Worm (Caenorhabditis elegans) whole organism, late embryonic: ENCODE results near the gene F55A11.6.

Experiments
- C08G9.2 ChIP-seq: sonication (generic microtip); optimal IDR thresholded peaks from 2 replicates; lab custom pipeline; 2016; ENCODE audit warnings: mild to moderate bottlenecking, missing genetic modification characterization, moderate library complexity, missing compliant biosample characterization
- ceh-14 ChIP-seq: sonication (generic microtip); optimal IDR thresholded peaks from 2 replicates; lab custom pipeline; 2016; ENCODE audit warnings: missing genotype, missing genetic modification characterization, missing compliant biosample characterization
- mec-3 ChIP-seq: sonication (generic microtip); optimal IDR thresholded peaks from 2 replicates; lab custom pipeline; 2016; ENCODE audit warnings: borderline replicate concordance, missing genetic modification characterization, missing compliant biosample characterization

ce11 chrV:11800486-11800885 lies 23.8 kb downstream of the F55A11.6 start:
- TF ChIP-seq ceh-14 (tag; lab: Kevin White, UChicago), result no peak
- TF ChIP-seq mec-3 (tag; lab: Kevin White, UChicago), result no peak
- no peak for TF ChIP-seq C08G9.2 (tag; lab: Kevin White, UChicago)
